Worm (Caenorhabditis elegans): ENCODE measurements around the gene F16G10.13.

F16G10.13 gene

ce11 chrII:2421905-2422304 is 26.1 kb upstream of the F16G10.13 start, which contains the start of gene F42G2.2:
F42G2.2 (plus strand) TSS chrII:2422205.
- TF ChIP-seq sma-3 (GFP tag; optimal IDR thresholded peaks at IDR 0.05) (no peak), unc-39 (tag; optimal IDR thresholded peaks at IDR 0.05) (no peak), ztf-1 (GFP tag; conservative IDR thresholded peaks at IDR 0.05) (no peak), mbf-1 (tag; optimal IDR thresholded peaks at IDR 0.05) (no peak), nhr-6 (tag; optimal IDR thresholded peaks at IDR 0.05) (no peak), F13H6.1 (tag; optimal IDR thresholded peaks at IDR 0.05) (no peak)

- TF ChIP-seq nhr-25 (tag; optimal IDR thresholded peaks at IDR 0.05) = no peak
- TF ChIP-seq alr-1 (tag; optimal IDR thresholded peaks at IDR 0.05) = no peak
- no peak for TF ChIP-seq mdl-1 (tag; optimal IDR thresholded peaks at IDR 0.05)
- TF ChIP-seq nhr-21 (tag; optimal IDR thresholded peaks at IDR 0.05) = no peak
- TF ChIP-seq mbf-1 (tag; optimal IDR thresholded peaks at IDR 0.05) = no peak
- no peak for TF ChIP-seq R02D3.7 (tag; optimal IDR thresholded peaks at IDR 0.05)
- TF ChIP-seq C34F6.9 (tag; optimal IDR thresholded peaks at IDR 0.05) = no peak
- TF ChIP-seq sma-9 (GFP tag; optimal IDR thresholded peaks at IDR 0.05) = no peak
- no peak for TF ChIP-seq sma-9 (tag; optimal IDR thresholded peaks at IDR 0.05)
- TF ChIP-seq mab-5 (tag; optimal IDR thresholded peaks at IDR 0.05) = no peak
These were observed 25.4 kb upstream of the F16G10.13 start for ce11 chrII:2421185-2421584.

- TF ChIP-seq zag-1 (tag; optimal IDR thresholded peaks at IDR 0.05) (no peak), gmeb-1 (tag; optimal IDR thresholded peaks at IDR 0.05) (peak; percentile 1), fos-1 (tag; optimal IDR thresholded peaks at IDR 0.05) (peak; percentile 38), nhr-129 (tag; optimal IDR thresholded peaks at IDR 0.05) (peak; percentile 76), crh-2 (tag; optimal IDR thresholded peaks at IDR 0.05) (peak; percentile 2), nhr-11 (tag; optimal IDR thresholded peaks at IDR 0.05) (no peak)
These were observed 24.9 kb upstream of the F16G10.13 start for ce11 chrII:2420685-2421084.

- TF ChIP-seq ama-1 (optimal IDR thresholded peaks at IDR 0.05) (no peak), unc-39 (tag; optimal IDR thresholded peaks at IDR 0.05) (no peak), ceh-16 (tag; optimal IDR thresholded peaks at IDR 0.05) (no peak), aly-2 (tag; optimal IDR thresholded peaks at IDR 0.05) (no peak), ztf-1 (GFP tag; conservative IDR thresholded peaks at IDR 0.05) (no peak), unc-55 (GFP tag; optimal IDR thresholded peaks at IDR 0.05) (no peak), gmeb-1 (tag; optimal IDR thresholded peaks at IDR 0.05) (no peak), lin-13 (GFP tag; optimal IDR thresholded peaks at IDR 0.05) (no peak), lsy-2 (tag; optimal IDR thresholded peaks at IDR 0.05) (no peak)
These were observed 23.1 kb upstream of the F16G10.13 start, which contains the start of gene fbxc-20 for ce11 chrII:2418836-2419235. fbxc-20 (plus strand) TSS chrII:2419136.

ce11 chrII:2417889-2418288 is 22.1 kb upstream of the F16G10.13 start, which contains the start of the genes F42G2.5 and F42G2.7:
F42G2.5 (minus strand) TSS chrII:2417989.
F42G2.7 (plus strand) TSS chrII:2418158.
- TF ChIP-seq gmeb-1 (tag; optimal IDR thresholded peaks at IDR 0.05) (peak; percentile 5), lsy-2 (tag; optimal IDR thresholded peaks at IDR 0.05) (no peak), lin-13 (GFP tag; optimal IDR thresholded peaks at IDR 0.05) (no peak), fos-1 (tag; optimal IDR thresholded peaks at IDR 0.05) (peak; percentile 32)

- no peak for TF ChIP-seq nhr-77 (tag; optimal IDR thresholded peaks at IDR 0.05)
- no peak for TF ChIP-seq unc-39 (tag; optimal IDR thresholded peaks at IDR 0.05)
- no peak for TF ChIP-seq zag-1 (tag; optimal IDR thresholded peaks at IDR 0.05)
- no peak for TF ChIP-seq R02D3.7 (tag; optimal IDR thresholded peaks at IDR 0.05)
- TF ChIP-seq ztf-1 (GFP tag; conservative IDR thresholded peaks at IDR 0.05) = no peak
- no peak for TF ChIP-seq ceh-82 (tag; optimal IDR thresholded peaks at IDR 0.05)
- TF ChIP-seq lin-11 (tag; optimal IDR thresholded peaks at IDR 0.05) = no peak
- TF ChIP-seq aly-2 (tag; optimal IDR thresholded peaks at IDR 0.05) = no peak
- no peak for TF ChIP-seq alr-1 (tag; optimal IDR thresholded peaks at IDR 0.05)
- no peak for TF ChIP-seq dmd-4 (tag; optimal IDR thresholded peaks at IDR 0.05)
- no peak for TF ChIP-seq peb-1 (tag; optimal IDR thresholded peaks at IDR 0.05)
- TF ChIP-seq gmeb-1 (tag; optimal IDR thresholded peaks at IDR 0.05) = peak; percentile 6
- TF ChIP-seq unc-62 (GFP tag; optimal IDR thresholded peaks at IDR 0.05) = no peak
- TF ChIP-seq crh-2 (tag; optimal IDR thresholded peaks at IDR 0.05) = peak; percentile 5
- TF ChIP-seq fos-1 (tag; optimal IDR thresholded peaks at IDR 0.05) = peak; percentile 37
- no peak for TF ChIP-seq ZK546.5 (tag; optimal IDR thresholded peaks at IDR 0.05)
These were observed 19.7 kb upstream of the F16G10.13 start, which contains the start of gene fbxa-4 for ce11 chrII:2415439-2415838. fbxa-4 (minus strand) TSS chrII:2415531.
